Worm (Caenorhabditis elegans) whole organism, L4 larva: ENCODE data around the gene sto-6.

Source experiments
- R02D3.7 ChIP-seq: fragments of 150-350 bp; sonication (generic microtip); optimal IDR thresholded peaks from 3 replicates; lab custom pipeline; 2014; ENCODE audit warnings: missing biosample characterization, missing genetic modification characterization
- ZK546.5 ChIP-seq, 2 experiments: sonication (generic microtip); optimal IDR thresholded peaks; 2 replicates each; lab custom pipeline; 2017; ENCODE audit warnings: missing biosample characterization in 2 of 2, missing genetic modification characterization in 2 of 2
- ceh-82 ChIP-seq: sonication (generic microtip); optimal IDR thresholded peaks from 2 replicates; lab custom pipeline; 2017; ENCODE audit warnings: missing biosample characterization, missing genetic modification characterization
- ces-1 ChIP-seq: fragments of 150-350 bp; sonication (generic microtip); optimal IDR thresholded peaks from 4 replicates; lab custom pipeline; 2014; ENCODE audit warnings: missing biosample characterization, missing genetic modification reagents, missing genetic modification characterization
- daf-19 ChIP-seq: fragments of 200-800 bp; sonication (Bioruptor generic); conservative IDR thresholded peaks from 2 replicates; pipeline ENCODE4 v1.3.6; 2022; ENCODE audit warnings: missing genetic modification characterization, missing compliant biosample characterization
- lin-39 ChIP-seq: fragments of 150-350 bp; optimal IDR thresholded peaks from 2 replicates; lab custom pipeline; 2014; ENCODE audit warnings: missing biosample characterization, missing genetic modification reagents, missing genetic modification characterization
- lsy-2 ChIP-seq, 2 experiments: fragments of 150-350 bp in 1 of 2; sonication (generic microtip) in 1 of 2; optimal IDR thresholded peaks; 2 replicates each; lab custom pipeline; 2014 to 2017; ENCODE audit warnings: missing biosample characterization in 2 of 2, missing genetic modification characterization in 2 of 2
- mdl-1 ChIP-seq, 2 experiments: fragments of 150-350 bp in 1 of 2; sonication (generic microtip) in 1 of 2; optimal IDR thresholded peaks; 2 replicates each; lab custom pipeline; 2014 to 2017; ENCODE audit warnings: missing biosample characterization in 2 of 2, missing genetic modification characterization in 2 of 2
- mep-1 ChIP-seq: fragments of 150-350 bp; sonication (generic microtip); optimal IDR thresholded peaks from 3 replicates; lab custom pipeline; 2014; ENCODE audit warnings: missing biosample characterization, missing genetic modification characterization
- mxl-2 ChIP-seq: fragments of 200-800 bp; sonication (Bioruptor generic); conservative IDR thresholded peaks from 2 replicates; pipeline ENCODE4 v1.3.6; 2022; ENCODE audit warnings: missing genetic modification reagents, missing genetic modification characterization, missing compliant biosample characterization
- nhr-25 ChIP-seq: sonication (generic microtip); optimal IDR thresholded peaks from 2 replicates; lab custom pipeline; 2017; ENCODE audit warnings: missing genetic modification characterization, mild to moderate bottlenecking, missing compliant biosample characterization, antibody characterized with exemption, moderate library complexity, borderline replicate concordance; ENCODE audit not compliant: insufficient read depth
- skn-1 ChIP-seq: fragments of 150-350 bp; optimal IDR thresholded peaks from 2 replicates; lab custom pipeline; 2014; ENCODE audit warnings: missing biosample characterization, missing genetic modification characterization
- snpc-4 ChIP-seq: fragments of 150-350 bp; optimal IDR thresholded peaks from 2 replicates; lab custom pipeline; 2014; ENCODE audit warnings: missing biosample characterization, missing genetic modification characterization
- unc-62 ChIP-seq, 3 experiments: fragments of 150-350 bp in 1 of 3; sonication (generic microtip); optimal IDR thresholded peaks in 2 of 3; peaks in 1 of 3; 1 replicate in 1 of 3; 2 replicates in 2 of 3; lab custom pipeline; 2014 to 2017; ENCODE audit warnings: missing biosample characterization in 3 of 3, missing genetic modification characterization in 3 of 3, missing genetic modification reagents in 3 of 3, missing genotype in 1 of 3

DNA sequence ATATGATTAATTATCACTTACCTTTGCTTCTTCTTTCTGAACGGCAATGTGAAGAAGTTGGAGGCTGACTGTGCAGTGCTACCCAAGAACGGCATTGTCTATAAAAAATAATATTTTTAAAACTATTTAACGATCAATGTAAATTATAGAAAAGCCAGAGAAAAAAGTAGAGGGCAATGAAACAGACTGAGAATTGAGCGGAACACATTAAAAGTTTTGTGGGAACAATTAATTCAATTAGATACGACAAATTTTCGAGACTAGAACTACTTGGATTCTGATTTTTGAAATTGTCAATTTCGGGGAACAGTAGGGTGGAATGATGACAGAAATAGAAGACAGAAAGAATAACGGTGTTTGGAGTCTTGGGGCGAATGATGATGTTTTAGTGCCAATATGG, 40.6 kb upstream of the sto-6 start, which contains the start of gene F52D10.2:
- TF ChIP-seq nhr-25 (no peak), mxl-2 (GFP tag; lab: Robert Waterston, UW) (no peak), ces-1 (GFP tag; lab: Kevin White, UChicago) (no peak), mdl-1 (tag; optimal IDR thresholded peaks at IDR 0.05; lab: Kevin White, UChicago) (no peak), snpc-4 (tag; lab: Kevin White, UChicago) (no peak), mep-1 (tag; lab: Kevin White, UChicago) (no peak), daf-19 (GFP tag; lab: Robert Waterston, UW) (no peak), lsy-2 (tag; optimal IDR thresholded peaks at IDR 0.05; lab: Kevin White, UChicago) (no peak), unc-62 (GFP tag; optimal IDR thresholded peaks at IDR 0.05 in 1 of 2; lab: Kevin White, UChicago) (no peak), unc-62 (tag; optimal IDR thresholded peaks at IDR 0.05; lab: Kevin White, UChicago) (no peak), skn-1 (no peak), ceh-82 (tag; lab: Kevin White, UChicago) (no peak), R02D3.7 (tag; lab: Kevin White, UChicago) (no peak), lin-39 (no peak), ZK546.5 (tag; optimal IDR thresholded peaks at IDR 0.05; lab: Kevin White, UChicago) (no peak)
